Worm (Caenorhabditis elegans) whole organism, L2 larva: Measurements from ENCODE around the gene Y22D7AR.6.

Experiments used
- C34F6.9 ChIP-seq: fragments of 150-350 bp; optimal IDR thresholded peaks from 2 replicates; lab custom pipeline; 2014; ENCODE audit warnings: missing biosample characterization, missing genetic modification characterization
- F13H6.1 ChIP-seq: sonication (generic microtip); optimal IDR thresholded peaks from 2 replicates; lab custom pipeline; 2016; ENCODE audit warnings: missing genetic modification characterization, missing compliant biosample characterization
- Y55F3AM.14 ChIP-seq: fragments of 200-800 bp; sonication (Bioruptor generic); optimal IDR thresholded peaks from 2 replicates; lab custom pipeline; 2018; ENCODE audit warnings: mild to moderate bottlenecking, missing genetic modification characterization, missing compliant biosample characterization
- alr-1 ChIP-seq: fragments of 150-350 bp; optimal IDR thresholded peaks from 2 replicates; lab custom pipeline; 2014; ENCODE audit warnings: missing biosample characterization, missing genetic modification characterization
- ama-1 ChIP-seq: fragments of 150-350 bp; optimal IDR thresholded peaks from 2 replicates; lab custom pipeline; 2018; ENCODE audit warnings: inconsistent platforms
- ceh-16 ChIP-seq: fragments of 150-350 bp; optimal IDR thresholded peaks from 2 replicates; lab custom pipeline; 2014; ENCODE audit warnings: missing biosample characterization, missing genetic modification characterization
- crh-2 ChIP-seq: sonication (generic microtip); optimal IDR thresholded peaks from 2 replicates; lab custom pipeline; 2017; ENCODE audit warnings: missing biosample characterization, missing genetic modification characterization
- dmd-4 ChIP-seq: sonication (generic microtip); optimal IDR thresholded peaks from 2 replicates; lab custom pipeline; 2017; ENCODE audit warnings: missing biosample characterization, missing genetic modification characterization
- egl-27 ChIP-seq: sonication (generic microtip); optimal IDR thresholded peaks from 3 replicates; lab custom pipeline; 2017; ENCODE audit warnings: missing biosample characterization, missing genetic modification reagents, missing genetic modification characterization
- elt-1 ChIP-seq: fragments of 150-350 bp; optimal IDR thresholded peaks from 2 replicates; lab custom pipeline; 2014; ENCODE audit warnings: missing biosample characterization, missing genetic modification characterization
- elt-3 ChIP-seq: sonication (generic microtip); optimal IDR thresholded peaks from 2 replicates; lab custom pipeline; 2017; ENCODE audit warnings: missing biosample characterization, missing genetic modification characterization
- fos-1 ChIP-seq: fragments of 150-350 bp; optimal IDR thresholded peaks from 2 replicates; lab custom pipeline; 2014; ENCODE audit warnings: missing biosample characterization, missing genetic modification characterization
- gmeb-1 ChIP-seq: fragments of 150-350 bp; optimal IDR thresholded peaks from 2 replicates; lab custom pipeline; 2014; ENCODE audit warnings: missing biosample characterization, missing genetic modification characterization
- lin-11 ChIP-seq: fragments of 150-350 bp; sonication (generic microtip); optimal IDR thresholded peaks from 2 replicates; lab custom pipeline; 2014; ENCODE audit warnings: missing biosample characterization, missing genetic modification characterization, inconsistent platforms, mixed read lengths
- lin-39 ChIP-seq: fragments of 150-350 bp; optimal IDR thresholded peaks from 2 replicates; lab custom pipeline; 2014; ENCODE audit warnings: missing biosample characterization, missing genetic modification reagents, missing genetic modification characterization
- mab-5 ChIP-seq: fragments of 150-350 bp; optimal IDR thresholded peaks from 2 replicates; lab custom pipeline; 2014; ENCODE audit warnings: missing biosample characterization, missing genetic modification characterization
- mdl-1 ChIP-seq, 2 experiments: fragments of 150-350 bp in 1 of 2; sonication (generic microtip) in 1 of 2; optimal IDR thresholded peaks; 2 replicates each; lab custom pipeline; 2017; ENCODE audit warnings: missing biosample characterization in 2 of 2, missing genetic modification characterization in 2 of 2
- nhr-10 ChIP-seq: sonication (generic microtip); optimal IDR thresholded peaks from 2 replicates; lab custom pipeline; 2017; ENCODE audit warnings: missing biosample characterization, missing genetic modification characterization
- nhr-11 ChIP-seq: fragments of 150-350 bp; optimal IDR thresholded peaks from 2 replicates; lab custom pipeline; 2014; ENCODE audit warnings: missing biosample characterization, missing genetic modification characterization
- nhr-12 ChIP-seq: fragments of 150-350 bp; optimal IDR thresholded peaks from 2 replicates; lab custom pipeline; 2014; ENCODE audit warnings: missing biosample characterization, missing genetic modification characterization
- nhr-129 ChIP-seq: fragments of 150-350 bp; optimal IDR thresholded peaks from 2 replicates; lab custom pipeline; 2014; ENCODE audit warnings: missing biosample characterization, missing genetic modification characterization
- nhr-21 ChIP-seq: fragments of 150-350 bp; optimal IDR thresholded peaks from 2 replicates; lab custom pipeline; 2014; ENCODE audit warnings: missing biosample characterization, missing genetic modification characterization
- nhr-237 ChIP-seq: fragments of 150-350 bp; optimal IDR thresholded peaks from 2 replicates; lab custom pipeline; 2014; ENCODE audit warnings: missing biosample characterization, missing genetic modification characterization
- nhr-6 ChIP-seq: fragments of 150-350 bp; optimal IDR thresholded peaks from 2 replicates; lab custom pipeline; 2014; ENCODE audit warnings: missing biosample characterization, missing genetic modification characterization
- nhr-77 ChIP-seq: fragments of 150-350 bp; optimal IDR thresholded peaks from 2 replicates; lab custom pipeline; 2014; ENCODE audit warnings: missing biosample characterization, missing genetic modification characterization
- peb-1 ChIP-seq: fragments of 150-350 bp; optimal IDR thresholded peaks from 2 replicates; lab custom pipeline; 2014; ENCODE audit warnings: missing biosample characterization, missing genetic modification characterization
- sem-4 ChIP-seq: fragments of 150-350 bp; optimal IDR thresholded peaks from 2 replicates; lab custom pipeline; 2014; ENCODE audit warnings: missing biosample characterization, missing genetic modification reagents, missing genetic modification characterization
- skn-1 ChIP-seq: sonication (generic microtip); optimal IDR thresholded peaks from 2 replicates; lab custom pipeline; 2017; ENCODE audit warnings: missing biosample characterization, missing genetic modification characterization
- sma-3 ChIP-seq: sonication (generic microtip); optimal IDR thresholded peaks from 2 replicates; lab custom pipeline; 2016; ENCODE audit warnings: missing genetic modification reagents, missing genetic modification characterization, missing compliant biosample characterization
- sma-9 ChIP-seq, 2 experiments: fragments of 150-350 bp in 1 of 2; sonication (generic microtip) in 1 of 2; optimal IDR thresholded peaks; 2 replicates each; lab custom pipeline; 2014 to 2016; ENCODE audit warnings: missing genetic modification characterization in 2 of 2, mild to moderate bottlenecking in 1 of 2, missing biosample characterization in 1 of 2, missing compliant biosample characterization in 1 of 2, missing genetic modification reagents in 1 of 2, moderate library complexity in 1 of 2
- snpc-4 ChIP-seq: fragments of 150-350 bp; optimal IDR thresholded peaks from 2 replicates; lab custom pipeline; 2014; ENCODE audit warnings: missing biosample characterization, missing genetic modification characterization
- unc-39 ChIP-seq: fragments of 150-350 bp; optimal IDR thresholded peaks from 2 replicates; lab custom pipeline; 2014; ENCODE audit warnings: missing biosample characterization, missing genetic modification characterization
- unc-62 ChIP-seq: fragments of 150-350 bp; optimal IDR thresholded peaks from 2 replicates; lab custom pipeline; 2014; ENCODE audit warnings: missing biosample characterization, missing genetic modification reagents, missing genetic modification characterization
- ztf-1 ChIP-seq: fragments of 200-800 bp; sonication (Bioruptor generic); conservative IDR thresholded peaks from 2 replicates; pipeline ENCODE4 v1.3.6; 2022; ENCODE audit warnings: missing genetic modification characterization, missing compliant biosample characterization
- ztf-11 ChIP-seq: sonication (generic microtip); optimal IDR thresholded peaks from 2 replicates; lab custom pipeline; 2017; ENCODE audit warnings: missing biosample characterization, missing genetic modification characterization
- ztf-4 ChIP-seq: fragments of 150-350 bp; optimal IDR thresholded peaks from 2 replicates; lab custom pipeline; 2014; ENCODE audit warnings: missing biosample characterization, missing genetic modification characterization

Gene Y22D7AR.6

DNA sequence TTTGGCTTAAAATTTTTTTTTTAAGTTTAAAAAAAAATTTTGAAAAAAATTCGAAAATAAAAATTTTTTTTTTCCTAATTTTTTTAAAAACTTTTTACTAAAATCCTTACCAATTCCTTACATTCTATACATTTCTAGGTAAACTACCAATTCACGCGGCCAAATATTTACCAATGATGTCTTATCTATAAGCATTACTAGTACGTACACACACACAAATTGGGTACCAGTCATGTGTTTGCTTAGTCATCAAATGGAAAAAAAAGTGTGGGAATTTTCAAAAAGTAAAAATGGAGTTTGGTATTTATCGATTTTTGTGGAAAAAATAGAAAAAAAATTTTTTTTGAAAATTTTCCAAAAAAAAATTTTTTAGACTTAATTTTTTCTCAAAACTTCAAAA is at the start of gene Y22D7AR.6:
Gene Y22D7AR.6 (minus strand): TSS at position 134 of the 400 bp plus-strand sequence.
- no peak for TF ChIP-seq Y55F3AM.14 (GFP tag; lab: Kevin White, UChicago)
- no peak for TF ChIP-seq alr-1
- no peak for TF ChIP-seq sem-4
- TF ChIP-seq nhr-10 (tag; lab: Kevin White, UChicago) = no peak
- TF ChIP-seq dmd-4 = no peak

ce11 chrIII:1718800-1719199 is 42.3 kb upstream of the Y22D7AR.6 start:
- TF ChIP-seq dmd-4 = no peak
- TF ChIP-seq ztf-11 (tag; lab: Kevin White, UChicago) = no peak
- no peak for TF ChIP-seq ztf-4 (tag; lab: Kevin White, UChicago)
- TF ChIP-seq nhr-21 = no peak
- TF ChIP-seq snpc-4 (tag; lab: Kevin White, UChicago) = no peak
- TF ChIP-seq ztf-1 = no peak
- TF ChIP-seq nhr-11 (tag; lab: Kevin White, UChicago) = no peak
- no peak for TF ChIP-seq F13H6.1
- TF ChIP-seq elt-3 (tag; lab: Kevin White, UChicago) = no peak
- TF ChIP-seq, all 48 proteins: peak for 0

- TF ChIP-seq nhr-237 (tag; lab: Kevin White, UChicago) (no peak), elt-1 (tag; lab: Kevin White, UChicago) (no peak), nhr-6 (tag; lab: Kevin White, UChicago) (no peak), snpc-4 (tag; lab: Kevin White, UChicago) (no peak), sem-4 (no peak), ztf-4 (tag; lab: Kevin White, UChicago) (no peak), sma-3 (GFP tag; lab: Kevin White, UChicago) (no peak), egl-27 (no peak), nhr-10 (tag; lab: Kevin White, UChicago) (no peak), peb-1 (tag; lab: Kevin White, UChicago) (no peak), fos-1 (tag; lab: Kevin White, UChicago) (no peak), F13H6.1 (no peak), nhr-129 (tag; lab: Kevin White, UChicago) (no peak), mdl-1 (tag; optimal IDR thresholded peaks at IDR 0.05; lab: Kevin White, UChicago) (no peak), sma-9 (GFP tag; optimal IDR thresholded peaks at IDR 0.05; lab: Kevin White, UChicago) (no peak), sma-9 (tag; optimal IDR thresholded peaks at IDR 0.05; lab: Kevin White, UChicago) (no peak), mab-5 (tag; lab: Kevin White, UChicago) (no peak), ztf-11 (tag; lab: Kevin White, UChicago) (no peak)
Measured at ce11 chrIII:1717772-1718171, 41.3 kb upstream of the Y22D7AR.6 start.

ce11 chrIII:1713991-1714611 is 37.6 kb upstream of the Y22D7AR.6 start:
- no peak for TF ChIP-seq lin-39 (tag; lab: Kevin White, UChicago)
- no peak for TF ChIP-seq Y55F3AM.14 (GFP tag; lab: Kevin White, UChicago)
- TF ChIP-seq nhr-12 (tag; lab: Kevin White, UChicago) = no peak
- no peak for TF ChIP-seq gmeb-1 (tag; lab: Kevin White, UChicago)
- no peak for TF ChIP-seq ama-1
- no peak for TF ChIP-seq nhr-129 (tag; lab: Kevin White, UChicago)
- TF ChIP-seq ztf-1 = no peak
- TF ChIP-seq unc-39 = no peak
- no peak for TF ChIP-seq nhr-11 (tag; lab: Kevin White, UChicago)
- TF ChIP-seq lin-11 = no peak
- no peak for TF ChIP-seq dmd-4
- no peak for TF ChIP-seq C34F6.9 (tag; lab: Kevin White, UChicago)
- no peak for TF ChIP-seq nhr-10 (tag; lab: Kevin White, UChicago)
- no peak for TF ChIP-seq unc-62
- TF ChIP-seq skn-1 (tag; lab: Kevin White, UChicago) = no peak
- no peak for TF ChIP-seq ceh-16
- TF ChIP-seq snpc-4 (tag; lab: Kevin White, UChicago) = no peak
- TF ChIP-seq fos-1 (tag; lab: Kevin White, UChicago) = no peak

ce11 chrIII:1705799-1706198 is 29.3 kb upstream of the Y22D7AR.6 start, which contains the start of the genes fbxa-13 and Y22D7AR.2:
TSS of gene fbxa-13 (minus strand) at chrIII:1705899.
TSS of gene Y22D7AR.2 (plus strand) at chrIII:1705946.
- TF ChIP-seq nhr-6 (tag; lab: Kevin White, UChicago) = no peak
- TF ChIP-seq nhr-77 = no peak
- no peak for TF ChIP-seq ztf-1
- TF ChIP-seq snpc-4 (tag; lab: Kevin White, UChicago) = no peak
- no peak for TF ChIP-seq nhr-11 (tag; lab: Kevin White, UChicago)
- no peak for TF ChIP-seq ama-1
- no peak for TF ChIP-seq unc-39
- no peak for TF ChIP-seq nhr-129 (tag; lab: Kevin White, UChicago)
- TF ChIP-seq crh-2 (tag; lab: Kevin White, UChicago) = no peak
- TF ChIP-seq Y55F3AM.14 (GFP tag; lab: Kevin White, UChicago) = no peak
- TF ChIP-seq, all 48 proteins: peak for 0
